Fruit fly (Drosophila melanogaster) whole organism, embryonic: ENCODE measurements around the gene Ir68b.

Experiments
- Adf1 ChIP-seq: fragments of 200-800 bp; sonication (Bioruptor generic); IDR thresholded peaks from 2 replicates; pipeline ENCODE4 v1.3.6; 2022; ENCODE audit warnings: missing biosample characterization, missing genetic modification characterization
- CG10565 ChIP-seq: fragments of 200-800 bp; sonication (Bioruptor generic); optimal IDR thresholded peaks from 3 replicates; lab custom pipeline; 2016; ENCODE audit warnings: missing biosample characterization, mild to moderate bottlenecking, missing genetic modification characterization
- CG12391 ChIP-seq: fragments of 200-800 bp; sonication (Bioruptor generic); optimal IDR thresholded peaks from 3 replicates; lab custom pipeline; 2018; ENCODE audit warnings: missing biosample characterization, mild to moderate bottlenecking, missing genetic modification characterization, moderate library complexity
- CG13775 ChIP-seq: fragments of 200-800 bp; sonication (Bioruptor generic); optimal IDR thresholded peaks from 3 replicates; lab custom pipeline; 2017; ENCODE audit warnings: missing biosample characterization, mild to moderate bottlenecking, missing genetic modification characterization
- CG15696 ChIP-seq: fragments of 200-800 bp; sonication (Bioruptor generic); optimal IDR thresholded peaks from 2 replicates; lab custom pipeline; 2019; ENCODE audit warnings: missing biosample characterization, mild to moderate bottlenecking, missing genetic modification characterization, moderate library complexity
- CG1647 ChIP-seq: fragments of 200-800 bp; sonication (Bioruptor generic); optimal IDR thresholded peaks from 3 replicates; lab custom pipeline; 2016; ENCODE audit warnings: missing biosample characterization, missing genetic modification characterization
- CG16779 ChIP-seq: fragments of 200-800 bp; sonication (Bioruptor generic); IDR thresholded peaks from 2 replicates; pipeline ENCODE4 v1.3.6; 2022; ENCODE audit warnings: missing biosample characterization, missing genetic modification characterization
- CG17328 ChIP-seq: fragments of 200-800 bp; sonication (Bioruptor generic); IDR thresholded peaks from 2 replicates; pipeline ENCODE4 v1.3.6; 2022; ENCODE audit warnings: missing biosample characterization, missing genetic modification characterization
- CG17568 ChIP-seq: fragments of 200-800 bp; sonication (Bioruptor generic); optimal IDR thresholded peaks from 2 replicates; lab custom pipeline; 2018; ENCODE audit warnings: missing biosample characterization, mild to moderate bottlenecking, missing genetic modification characterization, moderate library complexity
- CG18262 ChIP-seq: fragments of 200-800 bp; optimal IDR thresholded peaks from 3 replicates; lab custom pipeline; 2019; ENCODE audit warnings: missing biosample characterization, mild to moderate bottlenecking, missing genetic modification characterization, moderate library complexity
- CG2129 ChIP-seq: fragments of 200-800 bp; sonication (Bioruptor generic); IDR thresholded peaks from 2 replicates; pipeline ENCODE4 v1.3.6; 2022; ENCODE audit warnings: missing biosample characterization, missing genetic modification characterization; ENCODE audit not compliant: partially characterized antibody
- CG2199 ChIP-seq: fragments of 200-800 bp; sonication (Bioruptor generic); IDR thresholded peaks from 3 replicates; pipeline ENCODE4 v1.3.6; 2022; ENCODE audit warnings: missing biosample characterization, missing genetic modification characterization
- CG30403 ChIP-seq: fragments of 200-800 bp; sonication (Bioruptor generic); optimal IDR thresholded peaks from 3 replicates; lab custom pipeline; 2016; ENCODE audit warnings: missing biosample characterization, missing genetic modification characterization
- CG6254 ChIP-seq: fragments of 200-800 bp; sonication (Bioruptor generic); optimal IDR thresholded peaks from 3 replicates; lab custom pipeline; 2017; ENCODE audit warnings: mild to moderate bottlenecking, missing biosample characterization, missing genetic modification reagents, missing genetic modification characterization
- CG6689 ChIP-seq: fragments of 200-800 bp; sonication (Bioruptor generic); IDR thresholded peaks from 2 replicates; pipeline ENCODE4 v1.3.6; 2022; ENCODE audit warnings: missing biosample characterization, missing genetic modification characterization
- CG7839 ChIP-seq: fragments of 200-800 bp; sonication (Bioruptor generic); optimal IDR thresholded peaks from 3 replicates; lab custom pipeline; 2018; ENCODE audit warnings: missing biosample characterization, mild to moderate bottlenecking, missing genetic modification characterization, moderate library complexity
- CG8089 ChIP-seq: fragments of 200-800 bp; sonication (Bioruptor generic); optimal IDR thresholded peaks from 3 replicates; lab custom pipeline; 2016; ENCODE audit warnings: missing biosample characterization, missing genetic modification characterization
- CG8388 ChIP-seq: fragments of 200-800 bp; sonication (Bioruptor generic); optimal IDR thresholded peaks from 2 replicates; lab custom pipeline; 2019; ENCODE audit warnings: missing biosample characterization, mild to moderate bottlenecking, missing genetic modification characterization, moderate library complexity
- Dp ChIP-seq: fragments of 200-800 bp; sonication (Bioruptor generic); optimal IDR thresholded peaks from 2 replicates; lab custom pipeline; 2018; ENCODE audit warnings: missing biosample characterization, mild to moderate bottlenecking, missing genetic modification characterization, moderate library complexity
- HLH54F ChIP-seq: fragments of 200-800 bp; sonication (Bioruptor generic); optimal IDR thresholded peaks from 3 replicates; lab custom pipeline; 2016; ENCODE audit warnings: missing biosample characterization, missing genetic modification characterization
- HmgD ChIP-seq: fragments of 200-800 bp; sonication (Bioruptor generic); optimal IDR thresholded peaks from 3 replicates; lab custom pipeline; 2016; ENCODE audit warnings: missing biosample characterization, missing genetic modification characterization
- MBD-R2 ChIP-seq: fragments of 200-800 bp; sonication (Bioruptor generic); IDR thresholded peaks from 2 replicates; pipeline ENCODE4 v1.3.6; 2022; ENCODE audit warnings: missing biosample characterization, missing genetic modification characterization
- Med ChIP-seq: fragments of 200-800 bp; sonication (Bioruptor generic); peaks from one replicate; lab custom pipeline; 2016; ENCODE audit warnings: missing biosample characterization, missing genetic modification characterization, mild to moderate bottlenecking, inconsistent platforms, moderate library complexity
- NfI ChIP-seq: fragments of 200-800 bp; sonication (Bioruptor generic); optimal IDR thresholded peaks from 3 replicates; lab custom pipeline; 2018; ENCODE audit warnings: missing biosample characterization, mild to moderate bottlenecking, missing genetic modification characterization, moderate library complexity
- Oli ChIP-seq: fragments of 200-800 bp; sonication (Bioruptor generic); optimal IDR thresholded peaks from 2 replicates; lab custom pipeline; 2018; ENCODE audit warnings: missing biosample characterization, mild to moderate bottlenecking, missing genetic modification characterization, moderate library complexity
- Ptx1 ChIP-seq: fragments of 200-800 bp; sonication (Bioruptor generic); IDR thresholded peaks from 2 replicates; pipeline ENCODE4 v1.3.6; 2022; ENCODE audit warnings: missing biosample characterization, missing genetic modification characterization
- Xrp1 ChIP-seq: fragments of 200-800 bp; sonication (Bioruptor generic); IDR thresholded peaks from 2 replicates; pipeline ENCODE4 v1.3.6; 2022; ENCODE audit warnings: missing biosample characterization, missing genetic modification characterization
- YL-1 ChIP-seq: fragments of 200-800 bp; sonication (Bioruptor generic); optimal IDR thresholded peaks from 3 replicates; lab custom pipeline; 2017; ENCODE audit warnings: missing biosample characterization, mild to moderate bottlenecking, missing genetic modification characterization
- dmrt11E ChIP-seq: fragments of 200-800 bp; sonication (Bioruptor generic); optimal IDR thresholded peaks from 3 replicates; lab custom pipeline; 2018; ENCODE audit warnings: missing biosample characterization, mild to moderate bottlenecking, missing genetic modification characterization, moderate library complexity
- dysf ChIP-seq: fragments of 200-800 bp; sonication (Bioruptor generic); IDR thresholded peaks from 3 replicates; pipeline ENCODE4 v1.3.6; 2022; ENCODE audit warnings: missing biosample characterization, missing genetic modification characterization
- gem ChIP-seq: fragments of 200-800 bp; sonication (Bioruptor generic); optimal IDR thresholded peaks from 2 replicates; lab custom pipeline; 2019; ENCODE audit warnings: missing biosample characterization, mild to moderate bottlenecking, missing genetic modification characterization, moderate library complexity
- lab ChIP-seq: fragments of 200-800 bp; sonication (Bioruptor generic); optimal IDR thresholded peaks from 3 replicates; lab custom pipeline; 2017; ENCODE audit warnings: missing biosample characterization, missing genetic modification characterization, mild to moderate bottlenecking, moderate library complexity, missing genetic modification reagents
- lola ChIP-seq, 3 experiments: fragments of >200 bp in 2 of 3; fragments of 200-800 bp in 1 of 3; sonication (Bioruptor generic) in 1 of 3; optimal IDR thresholded peaks; 2 replicates each; lab custom pipeline; 2017 to 2019; ENCODE audit warnings: missing biosample characterization in 3 of 3, missing genetic modification characterization in 3 of 3, mild to moderate bottlenecking in 1 of 3, moderate library complexity in 1 of 3
- lov ChIP-seq, 2 experiments: fragments of 200-800 bp in 1 of 2; fragments of >200 bp in 1 of 2; sonication (Bioruptor generic) in 1 of 2; IDR thresholded peaks in 1 of 2; optimal IDR thresholded peaks in 1 of 2; 2 replicates in 1 of 2; 3 replicates in 1 of 2; pipeline versions ENCODE4 v1.3.6 to Lab custom; 2017 to 2022; ENCODE audit warnings: missing biosample characterization in 1 of 2, missing genetic modification characterization in 1 of 2
- nmo ChIP-seq: fragments of 200-800 bp; sonication (Bioruptor generic); optimal IDR thresholded peaks from 2 replicates; lab custom pipeline; 2018; ENCODE audit warnings: missing biosample characterization, mild to moderate bottlenecking, missing genetic modification characterization, moderate library complexity
- nom ChIP-seq: fragments of 200-800 bp; sonication (Bioruptor generic); optimal IDR thresholded peaks from 2 replicates; lab custom pipeline; 2017; ENCODE audit warnings: missing biosample characterization, missing genetic modification characterization, mild to moderate bottlenecking, moderate library complexity, missing genetic modification reagents
- pita ChIP-seq: fragments of 200-800 bp; sonication (Bioruptor generic); optimal IDR thresholded peaks from 2 replicates; lab custom pipeline; 2017; ENCODE audit warnings: missing biosample characterization, mild to moderate bottlenecking, missing genetic modification characterization
- prd ChIP-seq, 3 experiments: fragments of >200 bp in 2 of 3; fragments of 200-800 bp in 1 of 3; sonication (Bioruptor generic) in 1 of 3; optimal IDR thresholded peaks in 2 of 3; IDR thresholded peaks in 1 of 3; 2 replicates in 2 of 3; 3 replicates in 1 of 3; pipeline versions ENCODE4 v1.3.6 to Lab custom; 2017 to 2022; ENCODE audit warnings: missing biosample characterization in 1 of 3, missing genetic modification characterization in 1 of 3
- sens ChIP-seq: fragments of 200-800 bp; sonication (Bioruptor generic); peaks from one replicate; lab custom pipeline; 2016; ENCODE audit warnings: missing biosample characterization, missing genetic modification characterization
- sob ChIP-seq: fragments of 200-800 bp; sonication (Bioruptor generic); IDR thresholded peaks from 2 replicates; pipeline ENCODE4 v1.3.6; 2022; ENCODE audit warnings: missing biosample characterization, missing genetic modification characterization
- tgo ChIP-seq: fragments of 200-800 bp; sonication (Bioruptor generic); IDR thresholded peaks from 3 replicates; pipeline ENCODE4 v1.3.6; 2022; ENCODE audit warnings: missing biosample characterization, missing genetic modification characterization
- tin ChIP-seq: fragments of 200-800 bp; sonication (Bioruptor generic); optimal IDR thresholded peaks from 3 replicates; lab custom pipeline; 2016; ENCODE audit warnings: missing biosample characterization, missing genetic modification characterization
- twi ChIP-seq: fragments of 200-800 bp; optimal IDR thresholded peaks from 2 replicates; lab custom pipeline; 2019; ENCODE audit warnings: missing biosample characterization, mild to moderate bottlenecking, missing genetic modification characterization, moderate library complexity
- zf30C ChIP-seq: fragments of 200-800 bp; sonication (Bioruptor generic); optimal IDR thresholded peaks from 3 replicates; lab custom pipeline; 2018; ENCODE audit warnings: missing biosample characterization, mild to moderate bottlenecking, missing genetic modification characterization

Ir68b gene

dm6 chr3L:12099329-12100031 lies 27.7 kb downstream of the Ir68b start:
- no peak for TF ChIP-seq CG17568 (GFP tag; lab: Kevin White, UChicago)
- peak; percentile 79; the same call in 2 of the 3 replicates for TF ChIP-seq CG2199
- TF ChIP-seq sens (GFP tag; lab: Kevin White, UChicago), result peak; percentile 58
- TF ChIP-seq lov (optimal IDR thresholded peaks at IDR 0.05; lab: Kevin White, UChicago), result no peak
- TF ChIP-seq lov (GFP tag; IDR thresholded peaks at IDR 0.05; lab: Robert Waterston, UW), result 0 out of 3 replicates have a peak, but pooled peaks have one; percentile 50
- TF ChIP-seq twi (tag; lab: Kevin White, UChicago), result peak; percentile 99
- TF ChIP-seq CG10565 (GFP tag; lab: Kevin White, UChicago), result no peak
- peak; percentile 19; the same call in 1 of the 2 replicates for TF ChIP-seq CG16779
- peak; percentile 49 for TF ChIP-seq nom (GFP tag; lab: Kevin White, UChicago)

dm6 chr3L:12096799-12097662 lies 30.2 kb downstream of the Ir68b start:
- TF ChIP-seq CG17328 (GFP tag; lab: Robert Waterston, UW), result peak; percentile 42; the same call in 1 of the 2 replicates
- TF ChIP-seq HLH54F (GFP tag; lab: Kevin White, UChicago), result no peak
- no peak for TF ChIP-seq HmgD (GFP tag; lab: Kevin White, UChicago)
- TF ChIP-seq Ptx1, result peak; percentile 29; the same call in 1 of the 2 replicates
- no peak for TF ChIP-seq CG8089 (GFP tag; lab: Kevin White, UChicago)
- TF ChIP-seq CG13775 (GFP tag; lab: Kevin White, UChicago), result peak; percentile 11
- peak; percentile 59 for TF ChIP-seq dmrt11E (tag; lab: Kevin White, UChicago)
- TF ChIP-seq lola (GFP tag; optimal IDR thresholded peaks at IDR 0.05; lab: Kevin White, UChicago), result peak in 1 of 3 experiments; percentile 25
- TF ChIP-seq nmo (GFP tag; lab: Kevin White, UChicago), result peak; percentile 29
- TF ChIP-seq NfI (GFP tag; lab: Kevin White, UChicago), result no peak
- TF ChIP-seq Adf1 (GFP tag; lab: Robert Waterston, UW), result no peak
- peak; percentile 34 for TF ChIP-seq CG12391
- TF ChIP-seq CG6689 (GFP tag; lab: Robert Waterston, UW), result peak; percentile 51; the same call in 1 of the 2 replicates
- TF ChIP-seq CG30403 (GFP tag; lab: Kevin White, UChicago), result peak; percentile 24
- TF ChIP-seq gem (tag; lab: Kevin White, UChicago), result peak; percentile 60
- peak; percentile 64 for TF ChIP-seq Xrp1 (GFP tag; lab: Robert Waterston, UW)
- no peak for TF ChIP-seq Dp (GFP tag; lab: Kevin White, UChicago)
- no peak for TF ChIP-seq pita (GFP tag; lab: Kevin White, UChicago)
- TF ChIP-seq MBD-R2 (GFP tag; lab: Robert Waterston, UW), result no peak
- TF ChIP-seq Med, result peak; percentile 72
- peak; percentile 5 for TF ChIP-seq tin (GFP tag; lab: Kevin White, UChicago)
- TF ChIP-seq CG8388 (GFP tag; lab: Kevin White, UChicago), result peak; percentile 41
- TF ChIP-seq Oli (tag; lab: Kevin White, UChicago), result peak; percentile 4
- TF ChIP-seq YL-1 (GFP tag; lab: Kevin White, UChicago), result no peak
- no peak for TF ChIP-seq CG2129 (GFP tag; lab: Robert Waterston, UW)
- 0 out of 3 replicates have a peak, but pooled peaks have one; percentile 44 for TF ChIP-seq dysf (GFP tag; lab: Robert Waterston, UW)
- no peak for TF ChIP-seq CG1647 (GFP tag; lab: Kevin White, UChicago)
- peak; percentile 31 for TF ChIP-seq lab (GFP tag; lab: Kevin White, UChicago)
- peak; percentile 49; the same call in 1 of the 2 replicates for TF ChIP-seq sob (GFP tag; lab: Robert Waterston, UW)
- peak; percentile 43 for TF ChIP-seq CG18262 (tag; lab: Kevin White, UChicago)
- peak; percentile 16 for TF ChIP-seq CG15696
- TF ChIP-seq prd (optimal IDR thresholded peaks at IDR 0.05; lab: Kevin White, UChicago), result no peak
- TF ChIP-seq prd (GFP tag; IDR thresholded peaks at IDR 0.05; lab: Robert Waterston, UW), result peak; percentile 69
- peak; percentile 24 for TF ChIP-seq CG7839 (tag; lab: Kevin White, UChicago)
- peak; percentile 24 for TF ChIP-seq zf30C
- TF ChIP-seq tgo (GFP tag; lab: Robert Waterston, UW), result no peak
- no peak for TF ChIP-seq CG6254 (GFP tag; lab: Kevin White, UChicago)
